Fruit fly (Drosophila melanogaster) whole organism: Measurements from ENCODE around the gene CG32354.
A peak's percentile ranks its signal among the peaks of the same experiment; 100 is the strongest.

ENCODE experiments used
- CG8478 ChIP-seq: fragments of >200 bp; optimal IDR thresholded peaks from 2 replicates; lab custom pipeline; 2018; ENCODE audit warnings: inconsistent platforms
- Dll ChIP-seq: fragments of >200 bp; optimal IDR thresholded peaks from 2 replicates; lab custom pipeline; 2017
- EcR ChIP-seq, 2 experiments: fragments of >200 bp; optimal IDR thresholded peaks; 2 replicates each; lab custom pipeline; 2017; ENCODE audit warnings: missing biosample characterization in 2 of 2, missing genetic modification characterization in 2 of 2, missing genetic modification reagents in 2 of 2
- pan ChIP-seq: fragments of >200 bp; optimal IDR thresholded peaks from 2 replicates; lab custom pipeline; 2017
- psq ChIP-seq: fragments of >200 bp; optimal IDR thresholded peaks from 2 replicates; lab custom pipeline; 2017
- usp ChIP-seq: fragments of >200 bp; optimal IDR thresholded peaks from 2 replicates; lab custom pipeline; 2017; ENCODE audit warnings: missing biosample characterization, missing genetic modification characterization, mixed read lengths

CG32354 gene

dm6 chr3L:8421808-8422586 is at the start of gene CG32354:
CG32354 (minus strand) TSS chr3L:8422205.
- no peak for TF ChIP-seq CG8478 (lab: Kevin White, UChicago)

dm6 chr3L:8461229-8462004 is 39.4 kb upstream of the CG32354 start:
- TF ChIP-seq pan (lab: Kevin White, UChicago): peak; percentile 65
- no peak for TF ChIP-seq EcR (GFP tag; optimal IDR thresholded peaks at IDR 0.05; lab: Kevin White, UChicago)

- TF ChIP-seq psq (lab: Kevin White, UChicago) (no peak), EcR (GFP tag; optimal IDR thresholded peaks at IDR 0.05; lab: Kevin White, UChicago) (no peak), usp (GFP tag; lab: Kevin White, UChicago) (no peak), Dll (no peak), pan (lab: Kevin White, UChicago) (no peak), CG8478 (lab: Kevin White, UChicago) (no peak)
Measured at dm6 chr3L:8460050-8460878, 38.3 kb upstream of the CG32354 start.

- no peak for TF ChIP-seq pan (lab: Kevin White, UChicago)
- TF ChIP-seq psq (lab: Kevin White, UChicago): no peak
- TF ChIP-seq EcR (GFP tag; optimal IDR thresholded peaks at IDR 0.05; lab: Kevin White, UChicago): no peak
- no peak for TF ChIP-seq CG8478 (lab: Kevin White, UChicago)
Measured at dm6 chr3L:8459615-8460004, 37.6 kb upstream of the CG32354 start.

- TF ChIP-seq usp (GFP tag; lab: Kevin White, UChicago) (no peak), CG8478 (lab: Kevin White, UChicago) (no peak), pan (lab: Kevin White, UChicago) (no peak), Dll (no peak), EcR (GFP tag; optimal IDR thresholded peaks at IDR 0.05; lab: Kevin White, UChicago) (no peak), psq (lab: Kevin White, UChicago) (no peak)
Measured at dm6 chr3L:8458767-8459614, 37.0 kb upstream of the CG32354 start.

dm6 chr3L:8457866-8458766 is 36.1 kb upstream of the CG32354 start:
- TF ChIP-seq psq (lab: Kevin White, UChicago): no peak
- no peak for TF ChIP-seq CG8478 (lab: Kevin White, UChicago)
- TF ChIP-seq Dll: no peak
- no peak for TF ChIP-seq EcR (GFP tag; optimal IDR thresholded peaks at IDR 0.05; lab: Kevin White, UChicago)
- no peak for TF ChIP-seq pan (lab: Kevin White, UChicago)
- no peak for TF ChIP-seq usp (GFP tag; lab: Kevin White, UChicago)

dm6 chr3L:8456472-8457049 is 34.6 kb upstream of the CG32354 start:
- no peak for TF ChIP-seq psq (lab: Kevin White, UChicago)
- TF ChIP-seq EcR (GFP tag; optimal IDR thresholded peaks at IDR 0.05; lab: Kevin White, UChicago): no peak
- TF ChIP-seq CG8478 (lab: Kevin White, UChicago): no peak
- no peak for TF ChIP-seq usp (GFP tag; lab: Kevin White, UChicago)
- no peak for TF ChIP-seq Dll
- TF ChIP-seq pan (lab: Kevin White, UChicago): no peak

- TF ChIP-seq pan (lab: Kevin White, UChicago): no peak
- TF ChIP-seq CG8478 (lab: Kevin White, UChicago): peak; percentile 9
- no peak for TF ChIP-seq usp (GFP tag; lab: Kevin White, UChicago)
- TF ChIP-seq EcR (GFP tag; optimal IDR thresholded peaks at IDR 0.05; lab: Kevin White, UChicago): peak in 1 of 2 experiments; percentile 19
- TF ChIP-seq Dll: no peak
- TF ChIP-seq psq (lab: Kevin White, UChicago): no peak
Measured at dm6 chr3L:8455015-8455908, 33.3 kb upstream of the CG32354 start.
